Worm (Caenorhabditis elegans): ENCODE measurements around the gene F46C3.7.

Gene F46C3.7

ce11 chrX:11409457-11409856 is 30.4 kb upstream of the F46C3.7 start:
- TF ChIP-seq unc-39 (tag; optimal IDR thresholded peaks at IDR 0.05), result no peak
- no peak for TF ChIP-seq ztf-11 (tag; optimal IDR thresholded peaks at IDR 0.05)
- TF ChIP-seq lin-32 (GFP tag; optimal IDR thresholded peaks at IDR 0.05), result no peak
- no peak for TF ChIP-seq ceh-83 (GFP tag; optimal IDR thresholded peaks at IDR 0.05)
- no peak for TF ChIP-seq zip-8 (tag; optimal IDR thresholded peaks at IDR 0.05)
- no peak for TF ChIP-seq nhr-28 (tag; optimal IDR thresholded peaks at IDR 0.05)
- no peak for TF ChIP-seq sem-2 (GFP tag; optimal IDR thresholded peaks at IDR 0.05)
- TF ChIP-seq mep-1 (tag; optimal IDR thresholded peaks at IDR 0.05), result no peak
- TF ChIP-seq nhr-12 (tag; optimal IDR thresholded peaks at IDR 0.05), result no peak
- no peak for TF ChIP-seq hlh-1 (tag; optimal IDR thresholded peaks at IDR 0.05)
- TF ChIP-seq nhr-237 (tag; optimal IDR thresholded peaks at IDR 0.05), result no peak
- no peak for TF ChIP-seq blmp-1 (tag; optimal IDR thresholded peaks at IDR 0.05)
- TF ChIP-seq unc-120 (tag; optimal IDR thresholded peaks at IDR 0.05; ENCODE audit: poor library complexity, severe bottlenecking), result no peak
- no peak for TF ChIP-seq unc-62 (GFP tag; optimal IDR thresholded peaks at IDR 0.05)
- TF ChIP-seq ceh-43 (GFP tag; optimal IDR thresholded peaks at IDR 0.05), result no peak
- TF ChIP-seq ces-1 (GFP tag; optimal IDR thresholded peaks at IDR 0.05), result no peak
- no peak for TF ChIP-seq flh-1 (GFP tag; optimal IDR thresholded peaks at IDR 0.05)
- no peak for TF ChIP-seq ceh-39 (tag; optimal IDR thresholded peaks at IDR 0.05)
- no peak for TF ChIP-seq tbx-8 (GFP tag; optimal IDR thresholded peaks at IDR 0.05)

DNA sequence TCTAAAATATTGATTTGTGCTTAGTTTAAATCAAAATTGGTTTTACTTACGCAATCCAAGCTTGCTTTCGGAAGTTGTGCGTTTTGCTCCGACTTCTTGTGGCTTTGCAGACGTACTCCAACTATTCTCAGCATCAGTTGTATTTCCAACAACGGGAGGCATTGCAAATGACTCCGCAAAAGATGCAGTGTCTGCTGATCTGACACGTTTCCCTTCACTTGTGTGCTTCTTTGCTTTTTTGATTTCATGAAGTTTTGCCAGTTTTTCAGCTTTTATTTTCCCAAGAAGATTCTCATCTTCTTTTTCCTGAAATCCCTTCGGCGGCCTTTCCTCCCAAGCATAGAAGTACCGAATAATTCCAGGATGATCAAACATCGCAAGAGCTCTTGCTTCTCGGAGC is 28.2 kb upstream of the F46C3.7 start:
- TF ChIP-seq unc-39 (tag; optimal IDR thresholded peaks at IDR 0.05) (no peak), nhr-2 (tag; optimal IDR thresholded peaks at IDR 0.05) (no peak), mep-1 (tag; optimal IDR thresholded peaks at IDR 0.05) (no peak), nhr-12 (tag; optimal IDR thresholded peaks at IDR 0.05) (no peak), unc-120 (tag; optimal IDR thresholded peaks at IDR 0.05; ENCODE audit: poor library complexity, severe bottlenecking) (no peak), lin-32 (GFP tag; optimal IDR thresholded peaks at IDR 0.05) (no peak)

ce11 chrX:11414837-11415550 is 24.8 kb upstream of the F46C3.7 start, which contains the start of gene pek-1:
TSS of gene pek-1 (minus strand) at chrX:11414887.
- TF ChIP-seq blmp-1 (tag; optimal IDR thresholded peaks at IDR 0.05) (peak; percentile 1), mep-1 (tag; optimal IDR thresholded peaks at IDR 0.05) (peak; percentile 34), unc-120 (tag; optimal IDR thresholded peaks at IDR 0.05; ENCODE audit: poor library complexity, severe bottlenecking) (peak; percentile 0), nhr-237 (tag; optimal IDR thresholded peaks at IDR 0.05) (peak; percentile 28), elt-3 (tag; optimal IDR thresholded peaks at IDR 0.05) (peak; percentile 33), lsy-2 (tag; optimal IDR thresholded peaks at IDR 0.05) (peak; percentile 20), pha-4 (tag; optimal IDR thresholded peaks at IDR 0.05) (peak; percentile 20), lin-32 (GFP tag; optimal IDR thresholded peaks at IDR 0.05) (no peak), zip-8 (tag; optimal IDR thresholded peaks at IDR 0.05) (peak; percentile 50), cnd-1 (tag; optimal IDR thresholded peaks at IDR 0.05) (no peak), unc-39 (tag; optimal IDR thresholded peaks at IDR 0.05) (no peak), hlh-1 (tag; optimal IDR thresholded peaks at IDR 0.05) (peak; percentile 76), ceh-39 (tag; optimal IDR thresholded peaks at IDR 0.05) (peak; percentile 55), nhr-12 (tag; optimal IDR thresholded peaks at IDR 0.05) (peak; percentile 14), tbx-8 (GFP tag; optimal IDR thresholded peaks at IDR 0.05) (no peak)

DNA sequence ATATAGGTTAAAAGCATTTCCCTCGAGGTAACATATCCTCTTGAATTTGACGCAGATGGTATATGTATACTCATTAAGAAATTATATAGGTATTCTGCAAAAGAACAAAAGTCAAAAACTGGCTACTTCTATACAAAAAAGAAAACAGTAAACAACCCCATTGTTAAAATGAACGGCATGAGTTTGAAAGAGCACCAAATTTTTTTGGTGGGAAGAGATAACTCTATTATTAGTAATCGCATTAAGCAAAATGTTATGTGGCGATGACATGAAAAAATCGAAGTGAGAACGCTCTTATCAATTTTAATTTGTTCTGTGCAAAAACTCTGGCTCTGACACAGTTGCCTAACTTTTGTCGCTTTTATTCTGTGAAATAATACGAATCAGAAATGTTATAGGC is 21.2 kb upstream of the F46C3.7 start, which contains the start of gene F46C3.2:
Gene F46C3.2 (minus strand): TSS at position 101 of the 400 bp plus-strand sequence.
- no peak for TF ChIP-seq unc-120 (tag; optimal IDR thresholded peaks at IDR 0.05; ENCODE audit: poor library complexity, severe bottlenecking)
- no peak for TF ChIP-seq mls-2 (tag; optimal IDR thresholded peaks at IDR 0.05)

ce11 chrX:11419988-11420387 is 19.9 kb upstream of the F46C3.7 start, which contains the start of gene F46C3.6:
TSS of gene F46C3.6 (minus strand) at chrX:11420074.
- no peak for TF ChIP-seq nhr-237 (tag; optimal IDR thresholded peaks at IDR 0.05)
- TF ChIP-seq unc-39 (tag; optimal IDR thresholded peaks at IDR 0.05), result no peak
- no peak for TF ChIP-seq tbx-8 (GFP tag; optimal IDR thresholded peaks at IDR 0.05)
- TF ChIP-seq hlh-1 (tag; optimal IDR thresholded peaks at IDR 0.05), result no peak
- no peak for TF ChIP-seq sem-2 (GFP tag; optimal IDR thresholded peaks at IDR 0.05)

DNA sequence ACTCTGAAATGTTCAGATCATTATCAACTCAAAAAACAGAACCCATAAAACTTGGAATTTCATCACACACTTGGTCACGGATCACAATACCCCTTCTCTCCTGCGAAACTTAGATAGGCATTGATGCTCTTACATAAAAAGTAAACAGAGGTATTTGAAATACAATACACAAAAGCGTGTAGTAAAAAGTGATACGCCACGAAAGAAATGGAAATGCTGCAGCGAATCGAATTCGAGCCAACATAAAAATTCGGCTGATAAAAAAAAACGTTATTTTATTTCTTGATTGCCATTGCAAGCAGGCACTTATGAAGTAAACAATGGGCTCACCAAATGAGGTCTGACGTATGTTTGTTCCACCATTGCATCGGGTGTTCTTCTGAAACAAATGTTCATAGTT is 13.2 kb upstream of the F46C3.7 start:
- TF ChIP-seq mab-5 (tag; optimal IDR thresholded peaks at IDR 0.05) (no peak), nhr-28 (tag; optimal IDR thresholded peaks at IDR 0.05) (no peak), nhr-2 (tag; optimal IDR thresholded peaks at IDR 0.05) (no peak), bed-3 (GFP tag; optimal IDR thresholded peaks at IDR 0.05) (no peak), lin-32 (GFP tag; optimal IDR thresholded peaks at IDR 0.05) (no peak), lin-13 (tag; optimal IDR thresholded peaks at IDR 0.05) (no peak), snpc-4 (tag; optimal IDR thresholded peaks at IDR 0.05) (no peak), mls-2 (tag; optimal IDR thresholded peaks at IDR 0.05) (no peak), sptf-1 (tag; optimal IDR thresholded peaks at IDR 0.05) (no peak), zip-8 (tag; optimal IDR thresholded peaks at IDR 0.05) (no peak), tbx-8 (GFP tag; optimal IDR thresholded peaks at IDR 0.05) (no peak), elt-1 (tag; optimal IDR thresholded peaks at IDR 0.05; ENCODE audit: borderline replicate concordance, insufficient read depth) (no peak), ceh-83 (GFP tag; optimal IDR thresholded peaks at IDR 0.05) (no peak), unc-39 (tag; optimal IDR thresholded peaks at IDR 0.05) (no peak)
